Fruit fly (Drosophila melanogaster) whole organism, embryonic: ENCODE measurements around the gene SC35.

Source experiments
- Adf1 ChIP-seq: fragments of 200-800 bp; sonication (Bioruptor generic); IDR thresholded peaks from 2 replicates; pipeline ENCODE4 v1.3.6; 2022; ENCODE audit warnings: missing biosample characterization, missing genetic modification characterization
- CG10654 ChIP-seq: fragments of 200-800 bp; sonication (Bioruptor generic); optimal IDR thresholded peaks from 2 replicates; lab custom pipeline; 2016; ENCODE audit warnings: missing biosample characterization, missing genetic modification characterization
- CG12391 ChIP-seq: fragments of 200-800 bp; sonication (Bioruptor generic); optimal IDR thresholded peaks from 3 replicates; lab custom pipeline; 2018; ENCODE audit warnings: missing biosample characterization, mild to moderate bottlenecking, missing genetic modification characterization, moderate library complexity
- CG14667 ChIP-seq: fragments of 200-800 bp; sonication (Bioruptor generic); IDR thresholded peaks from 2 replicates; pipeline ENCODE4 v1.3.6; 2022; ENCODE audit warnings: missing biosample characterization, missing genetic modification characterization
- CG14710 ChIP-seq: fragments of 200-800 bp; sonication (Bioruptor generic); optimal IDR thresholded peaks from 3 replicates; lab custom pipeline; 2019; ENCODE audit warnings: missing biosample characterization, mild to moderate bottlenecking, missing genetic modification characterization, moderate library complexity
- CG1529 ChIP-seq: fragments of 200-800 bp; sonication (Bioruptor generic); optimal IDR thresholded peaks from 3 replicates; lab custom pipeline; 2018; ENCODE audit warnings: missing biosample characterization, missing genetic modification characterization
- CG18262 ChIP-seq: fragments of 200-800 bp; optimal IDR thresholded peaks from 3 replicates; lab custom pipeline; 2019; ENCODE audit warnings: missing biosample characterization, mild to moderate bottlenecking, missing genetic modification characterization, moderate library complexity
- CG2199 ChIP-seq: fragments of 200-800 bp; sonication (Bioruptor generic); IDR thresholded peaks from 3 replicates; pipeline ENCODE4 v1.3.6; 2022; ENCODE audit warnings: missing biosample characterization, missing genetic modification characterization
- CG2678 ChIP-seq: fragments of 200-800 bp; sonication (Bioruptor generic); optimal IDR thresholded peaks from 3 replicates; lab custom pipeline; 2019; ENCODE audit warnings: missing biosample characterization, mild to moderate bottlenecking, missing genetic modification characterization, moderate library complexity
- CG30431 ChIP-seq: fragments of 200-800 bp; sonication (Bioruptor generic); optimal IDR thresholded peaks from 2 replicates; lab custom pipeline; 2017; ENCODE audit warnings: missing biosample characterization, missing genetic modification characterization
- CG3407 ChIP-seq: fragments of 200-800 bp; sonication (Bioruptor generic); optimal IDR thresholded peaks from 2 replicates; lab custom pipeline; 2018; ENCODE audit warnings: missing biosample characterization, mild to moderate bottlenecking, missing genetic modification characterization
- CG3847 ChIP-seq: fragments of 200-800 bp; sonication (Bioruptor generic); IDR thresholded peaks from 2 replicates; pipeline ENCODE4 v1.3.6; 2022; ENCODE audit warnings: missing biosample characterization, missing genetic modification characterization
- CG4282 ChIP-seq: fragments of 200-800 bp; sonication (Bioruptor generic); optimal IDR thresholded peaks from 2 replicates; lab custom pipeline; 2016; ENCODE audit warnings: missing biosample characterization, missing genetic modification characterization
- CG4404 ChIP-seq: fragments of 200-800 bp; sonication (Bioruptor generic); IDR thresholded peaks from 2 replicates; pipeline ENCODE4 v1.3.6; 2022; ENCODE audit warnings: missing biosample characterization, missing genetic modification characterization
- CG4424 ChIP-seq: fragments of 200-800 bp; sonication (Bioruptor generic); optimal IDR thresholded peaks from 3 replicates; lab custom pipeline; 2016; ENCODE audit warnings: missing biosample characterization, missing genetic modification characterization
- CG4617 ChIP-seq: fragments of 200-800 bp; sonication (Bioruptor generic); optimal IDR thresholded peaks from 3 replicates; lab custom pipeline; 2016; ENCODE audit warnings: missing biosample characterization, missing genetic modification characterization, borderline replicate concordance
- CG6175 ChIP-seq: fragments of 200-800 bp; sonication (Bioruptor generic); IDR thresholded peaks from 3 replicates; pipeline ENCODE4 v1.3.6; 2022; ENCODE audit warnings: missing biosample characterization, missing genetic modification characterization
- CG6689 ChIP-seq: fragments of 200-800 bp; sonication (Bioruptor generic); IDR thresholded peaks from 2 replicates; pipeline ENCODE4 v1.3.6; 2022; ENCODE audit warnings: missing biosample characterization, missing genetic modification characterization
- CG6854 ChIP-seq: fragments of 200-800 bp; sonication (Bioruptor generic); optimal IDR thresholded peaks from 3 replicates; lab custom pipeline; 2017; ENCODE audit warnings: missing biosample characterization, mild to moderate bottlenecking, missing genetic modification characterization
- CG9727 ChIP-seq: fragments of 200-800 bp; sonication (Bioruptor generic); optimal IDR thresholded peaks from 3 replicates; lab custom pipeline; 2017; ENCODE audit warnings: missing biosample characterization, mild to moderate bottlenecking, missing genetic modification characterization
- CG9817 ChIP-seq: fragments of 200-800 bp; sonication (Bioruptor generic); optimal IDR thresholded peaks from 2 replicates; lab custom pipeline; 2018; ENCODE audit warnings: missing biosample characterization, mild to moderate bottlenecking, missing genetic modification characterization, moderate library complexity
- Dek ChIP-seq: fragments of 200-800 bp; sonication (Bioruptor generic); optimal IDR thresholded peaks from 3 replicates; lab custom pipeline; 2019; ENCODE audit warnings: missing biosample characterization, mild to moderate bottlenecking, missing genetic modification characterization, moderate library complexity
- Fer2 ChIP-seq: fragments of 200-800 bp; sonication (Bioruptor generic); optimal IDR thresholded peaks from 2 replicates; lab custom pipeline; 2018; ENCODE audit warnings: missing biosample characterization, mild to moderate bottlenecking, missing genetic modification characterization, moderate library complexity
- HHEX ChIP-seq: fragments of 200-800 bp; sonication (Bioruptor generic); optimal IDR thresholded peaks from 3 replicates; lab custom pipeline; 2017; ENCODE audit warnings: missing biosample characterization, mild to moderate bottlenecking, missing genetic modification characterization, missing genetic modification reagents
- Meics ChIP-seq: fragments of 200-800 bp; sonication (Bioruptor generic); optimal IDR thresholded peaks from 2 replicates; lab custom pipeline; 2017; ENCODE audit warnings: missing biosample characterization, mild to moderate bottlenecking, missing genetic modification characterization
- Oaz ChIP-seq: fragments of 200-800 bp; sonication (Bioruptor generic); IDR thresholded peaks from 2 replicates; pipeline ENCODE4 v1.3.6; 2022; ENCODE audit warnings: missing biosample characterization, missing genetic modification characterization
- Ravus ChIP-seq: fragments of 200-800 bp; sonication (Bioruptor generic); IDR thresholded peaks from 2 replicates; pipeline ENCODE4 v1.3.6; 2022; ENCODE audit warnings: missing biosample characterization, missing genetic modification characterization
- Six4 ChIP-seq: fragments of 200-800 bp; sonication (Bioruptor generic); optimal IDR thresholded peaks from 2 replicates; lab custom pipeline; 2016; ENCODE audit warnings: missing biosample characterization, missing genetic modification characterization
- Sox102F ChIP-seq: fragments of 200-800 bp; sonication (Bioruptor generic); optimal IDR thresholded peaks from 2 replicates; lab custom pipeline; 2018; ENCODE audit warnings: missing biosample characterization, mild to moderate bottlenecking, missing genetic modification characterization, moderate library complexity
- Trl ChIP-seq, 3 experiments: fragments of >200 bp in 2 of 3; fragments of 200-800 bp in 1 of 3; sonication (Bioruptor generic) in 1 of 3; optimal IDR thresholded peaks; 2 replicates in 1 of 3; 3 replicates in 2 of 3; lab custom pipeline; 2016 to 2017; ENCODE audit warnings: missing biosample characterization in 1 of 3, missing genetic modification characterization in 1 of 3
- Usf ChIP-seq: fragments of 200-800 bp; sonication (Bioruptor generic); optimal IDR thresholded peaks from 2 replicates; lab custom pipeline; 2017; ENCODE audit warnings: missing genotype, missing biosample characterization, missing genetic modification characterization
- Vsx1 ChIP-seq: fragments of 200-800 bp; sonication (Bioruptor generic); optimal IDR thresholded peaks from 2 replicates; lab custom pipeline; 2017; ENCODE audit warnings: missing biosample characterization, mild to moderate bottlenecking, missing genetic modification characterization, missing genetic modification reagents
- ac ChIP-seq: fragments of 200-800 bp; sonication (Bioruptor generic); optimal IDR thresholded peaks from 3 replicates; lab custom pipeline; 2017; ENCODE audit warnings: missing biosample characterization, mild to moderate bottlenecking, missing genetic modification characterization
- bowl ChIP-seq: fragments of 200-800 bp; sonication (Bioruptor generic); IDR thresholded peaks from 2 replicates; pipeline ENCODE4 v1.3.6; 2022; ENCODE audit warnings: missing biosample characterization, missing genetic modification characterization
- cg ChIP-seq: fragments of 200-800 bp; sonication (Bioruptor generic); optimal IDR thresholded peaks from 3 replicates; lab custom pipeline; 2019; ENCODE audit warnings: missing biosample characterization, mild to moderate bottlenecking, missing genetic modification characterization, moderate library complexity
- cwo ChIP-seq: fragments of 200-800 bp; sonication (Bioruptor generic); optimal IDR thresholded peaks from 3 replicates; lab custom pipeline; 2017; ENCODE audit warnings: missing biosample characterization, missing genetic modification characterization, mild to moderate bottlenecking, moderate library complexity, missing genetic modification reagents
- dysf ChIP-seq: fragments of 200-800 bp; sonication (Bioruptor generic); IDR thresholded peaks from 3 replicates; pipeline ENCODE4 v1.3.6; 2022; ENCODE audit warnings: missing biosample characterization, missing genetic modification characterization
- hbn ChIP-seq: fragments of 200-800 bp; sonication (Bioruptor generic); IDR thresholded peaks from 2 replicates; pipeline ENCODE4 v1.3.6; 2022; ENCODE audit warnings: missing biosample characterization, missing genetic modification characterization; ENCODE audit not compliant: partially characterized antibody
- lov ChIP-seq, 2 experiments: fragments of 200-800 bp in 1 of 2; fragments of >200 bp in 1 of 2; sonication (Bioruptor generic) in 1 of 2; IDR thresholded peaks in 1 of 2; optimal IDR thresholded peaks in 1 of 2; 2 replicates in 1 of 2; 3 replicates in 1 of 2; pipeline versions ENCODE4 v1.3.6 to Lab custom; 2017 to 2022; ENCODE audit warnings: missing biosample characterization in 1 of 2, missing genetic modification characterization in 1 of 2
- oc ChIP-seq: fragments of 200-800 bp; sonication (Bioruptor generic); optimal IDR thresholded peaks from 2 replicates; lab custom pipeline; 2018; ENCODE audit warnings: missing biosample characterization, mild to moderate bottlenecking, missing genetic modification characterization, moderate library complexity
- salm ChIP-seq: fragments of 200-800 bp; sonication (Bioruptor generic); optimal IDR thresholded peaks from 2 replicates; lab custom pipeline; 2018; ENCODE audit warnings: missing biosample characterization, mild to moderate bottlenecking, missing genetic modification characterization
- sima ChIP-seq: fragments of 200-800 bp; sonication (Bioruptor generic); optimal IDR thresholded peaks from 2 replicates; lab custom pipeline; 2016; ENCODE audit warnings: missing biosample characterization, missing genetic modification characterization
- slbo ChIP-seq: fragments of 200-800 bp; sonication (Bioruptor generic); IDR thresholded peaks from 2 replicates; pipeline ENCODE4 v1.3.6; 2022; ENCODE audit warnings: missing biosample characterization, missing genetic modification characterization
- so ChIP-seq: fragments of 200-800 bp; sonication (Bioruptor generic); IDR thresholded peaks from 3 replicates; pipeline ENCODE4 v1.3.6; 2022; ENCODE audit warnings: missing biosample characterization, missing genetic modification characterization
- tgo ChIP-seq: fragments of 200-800 bp; sonication (Bioruptor generic); IDR thresholded peaks from 3 replicates; pipeline ENCODE4 v1.3.6; 2022; ENCODE audit warnings: missing biosample characterization, missing genetic modification characterization
- zen2 ChIP-seq: fragments of 200-800 bp; sonication (Bioruptor generic); IDR thresholded peaks from 3 replicates; pipeline ENCODE4 v1.3.6; 2022; ENCODE audit warnings: missing biosample characterization, missing genetic modification characterization; ENCODE audit not compliant: partially characterized antibody

Gene SC35

dm6 chr2L:12460767-12461739 is 26.6 kb upstream of the SC35 start (continued):
- TF ChIP-seq Vsx1 (GFP tag; lab: Kevin White, UChicago) = peak; percentile 69
- peak; percentile 44 for TF ChIP-seq CG14710 (tag; lab: Kevin White, UChicago)
- peak; percentile 20 for TF ChIP-seq CG12391
- TF ChIP-seq Fer2 (tag; lab: Kevin White, UChicago) = peak; percentile 51
- TF ChIP-seq dysf (GFP tag; lab: Robert Waterston, UW) = peak; percentile 29; the same call in 1 of the 3 replicates
- TF ChIP-seq CG2678 = peak; percentile 79
- peak; percentile 78 for TF ChIP-seq CG9727 (GFP tag; lab: Kevin White, UChicago)
- TF ChIP-seq ac (GFP tag; lab: Kevin White, UChicago) = peak; percentile 72
- peak; percentile 87; the same call in 2 of the 3 replicates for TF ChIP-seq CG2199
- peak; percentile 75 for TF ChIP-seq HHEX (GFP tag; lab: Kevin White, UChicago)
- peak; percentile 26 for TF ChIP-seq Sox102F
- peak; percentile 16 for TF ChIP-seq CG9817 (tag; lab: Kevin White, UChicago)
- TF ChIP-seq CG3407 = peak; percentile 61
- no peak for TF ChIP-seq CG30431 (GFP tag; lab: Kevin White, UChicago)
- 0 out of 3 replicates have a peak, but pooled peaks have one; percentile 46 for TF ChIP-seq CG6175 (GFP tag; lab: Robert Waterston, UW)
- 0 out of 2 replicates have a peak, but pooled peaks have one; percentile 13 for TF ChIP-seq slbo (GFP tag; lab: Robert Waterston, UW)
- no peak for TF ChIP-seq CG4424 (GFP tag; lab: Kevin White, UChicago)
- peak; percentile 75 for TF ChIP-seq cwo
- TF ChIP-seq salm (tag; lab: Kevin White, UChicago) = peak; percentile 60
- TF ChIP-seq tgo (GFP tag; lab: Robert Waterston, UW) = peak; percentile 30; the same call in 1 of the 3 replicates
- TF ChIP-seq Six4 (GFP tag; lab: Kevin White, UChicago) = no peak
- no peak for TF ChIP-seq Ravus (GFP tag; lab: Robert Waterston, UW)
- peak; percentile 2 for TF ChIP-seq CG10654 (GFP tag; lab: Kevin White, UChicago)
- peak; percentile 55 for TF ChIP-seq CG18262
- peak; percentile 82; the same call in 2 of the 3 replicates for TF ChIP-seq so (GFP tag; lab: Robert Waterston, UW)
- TF ChIP-seq zen2 (GFP tag; lab: Robert Waterston, UW) = peak; percentile 60; the same call in 1 of the 3 replicates
- peak; percentile 37; the same call in 1 of the 2 replicates for TF ChIP-seq hbn (GFP tag; lab: Robert Waterston, UW)
- no peak for TF ChIP-seq Oaz
- TF ChIP-seq CG6689 (GFP tag; lab: Robert Waterston, UW) = 0 out of 2 replicates have a peak, but pooled peaks have one; percentile 15
- peak; percentile 64; the same call in 1 of the 2 replicates for TF ChIP-seq bowl (GFP tag; lab: Robert Waterston, UW)
- no peak for TF ChIP-seq CG4617 (GFP tag; lab: Kevin White, UChicago)
- TF ChIP-seq Meics = peak; percentile 83
- TF ChIP-seq CG3847 = 0 out of 2 replicates have a peak, but pooled peaks have one; percentile 15
- no peak for TF ChIP-seq sima
- TF ChIP-seq CG4404 (GFP tag; lab: Robert Waterston, UW) = no peak
- TF ChIP-seq Adf1 (GFP tag; lab: Robert Waterston, UW) = peak; percentile 35; the same call in 1 of the 2 replicates
- peak; percentile 39 for TF ChIP-seq oc
- TF ChIP-seq Dek (tag; lab: Kevin White, UChicago) = peak; percentile 67
- no peak for TF ChIP-seq lov (optimal IDR thresholded peaks at IDR 0.05; lab: Kevin White, UChicago)
- no peak for TF ChIP-seq lov (GFP tag; IDR thresholded peaks at IDR 0.05; lab: Robert Waterston, UW)
- peak; percentile 83 for TF ChIP-seq CG6854
- no peak for TF ChIP-seq CG4282 (GFP tag; lab: Kevin White, UChicago)
- peak; percentile 99 for TF ChIP-seq Trl (optimal IDR thresholded peaks at IDR 0.05; lab: Kevin White, UChicago)
- peak; percentile 70 for TF ChIP-seq Trl (GFP tag; optimal IDR thresholded peaks at IDR 0.05; lab: Kevin White, UChicago)
- peak; percentile 17 for TF ChIP-seq cg (GFP tag; lab: Kevin White, UChicago)
- no peak for TF ChIP-seq CG14667 (GFP tag; lab: Robert Waterston, UW)
- TF ChIP-seq Usf (GFP tag; lab: Kevin White, UChicago) = no peak
- TF ChIP-seq CG1529 (GFP tag; lab: Kevin White, UChicago) = peak; percentile 47
